Worm (Caenorhabditis elegans) whole organism, late embryonic: ENCODE measurements around the gene nex-2.

Experiments used
- C08G9.2 ChIP-seq: sonication (generic microtip); optimal IDR thresholded peaks from 2 replicates; lab custom pipeline; 2016; ENCODE audit warnings: mild to moderate bottlenecking, missing genetic modification characterization, moderate library complexity, missing compliant biosample characterization
- ahr-1 ChIP-seq: sonication (generic microtip); optimal IDR thresholded peaks from 2 replicates; lab custom pipeline; 2016; ENCODE audit warnings: missing genetic modification characterization, missing compliant biosample characterization
- ceh-18 ChIP-seq: sonication (generic microtip); optimal IDR thresholded peaks from 2 replicates; lab custom pipeline; 2016; ENCODE audit warnings: missing genetic modification characterization, missing compliant biosample characterization
- ceh-2 ChIP-seq: sonication (generic microtip); optimal IDR thresholded peaks from 2 replicates; lab custom pipeline; 2016; ENCODE audit warnings: missing genotype, missing genetic modification characterization, missing compliant biosample characterization
- ceh-22 ChIP-seq: sonication (generic microtip); optimal IDR thresholded peaks from 2 replicates; lab custom pipeline; 2017; ENCODE audit warnings: missing biosample characterization, missing genetic modification characterization
- ceh-31 ChIP-seq: sonication (generic microtip); optimal IDR thresholded peaks from 2 replicates; lab custom pipeline; 2016; ENCODE audit warnings: missing genetic modification characterization, missing compliant biosample characterization
- ceh-34 ChIP-seq: sonication (generic microtip); optimal IDR thresholded peaks from 2 replicates; lab custom pipeline; 2016; ENCODE audit warnings: mild to moderate bottlenecking, missing genetic modification characterization, missing compliant biosample characterization
- ceh-48 ChIP-seq: sonication (generic microtip); optimal IDR thresholded peaks from 2 replicates; lab custom pipeline; 2016; ENCODE audit warnings: missing genetic modification characterization, inconsistent platforms, missing compliant biosample characterization
- ceh-6 ChIP-seq: fragments of 200-800 bp; sonication (Bioruptor generic); optimal IDR thresholded peaks from 2 replicates; lab custom pipeline; 2018; ENCODE audit warnings: mild to moderate bottlenecking, missing genetic modification characterization, missing compliant biosample characterization
- che-1 ChIP-seq: sonication (generic microtip); optimal IDR thresholded peaks from 2 replicates; lab custom pipeline; 2016; ENCODE audit warnings: mild to moderate bottlenecking, missing genetic modification characterization, missing compliant biosample characterization
- dmd-4 ChIP-seq: sonication (generic microtip); optimal IDR thresholded peaks from 2 replicates; lab custom pipeline; 2016; ENCODE audit warnings: borderline replicate concordance, missing genetic modification characterization, missing compliant biosample characterization
- dve-1 ChIP-seq: sonication (generic microtip); optimal IDR thresholded peaks from 2 replicates; lab custom pipeline; 2017; ENCODE audit warnings: antibody characterized with exemption, mild to moderate bottlenecking, missing genetic modification characterization, missing compliant biosample characterization
- elt-2 ChIP-seq: sonication (generic microtip); optimal IDR thresholded peaks from 2 replicates; lab custom pipeline; 2016; ENCODE audit warnings: missing genetic modification reagents, missing genetic modification characterization, missing compliant biosample characterization
- ets-4 ChIP-seq: sonication (generic microtip); optimal IDR thresholded peaks from 2 replicates; lab custom pipeline; 2016; ENCODE audit warnings: missing genetic modification characterization, missing compliant biosample characterization
- fax-1 ChIP-seq: sonication (generic microtip); optimal IDR thresholded peaks from 2 replicates; lab custom pipeline; 2016; ENCODE audit warnings: missing genotype, missing genetic modification characterization, missing compliant biosample characterization
- gmeb-2 ChIP-seq: sonication (generic microtip); optimal IDR thresholded peaks from 2 replicates; lab custom pipeline; 2016; ENCODE audit warnings: missing genetic modification characterization, inconsistent platforms, missing compliant biosample characterization
- hlh-6 ChIP-seq: sonication (generic microtip); optimal IDR thresholded peaks from 2 replicates; lab custom pipeline; 2016; ENCODE audit warnings: missing genotype, missing genetic modification characterization, missing compliant biosample characterization
- hlh-8 ChIP-seq: sonication (generic microtip); optimal IDR thresholded peaks from 2 replicates; lab custom pipeline; 2016; ENCODE audit warnings: missing genotype, missing genetic modification characterization, missing compliant biosample characterization
- lin-11 ChIP-seq: fragments of 200-800 bp; sonication (Bioruptor generic); optimal IDR thresholded peaks from 2 replicates; lab custom pipeline; 2018; ENCODE audit warnings: mild to moderate bottlenecking, missing genetic modification characterization, missing compliant biosample characterization
- madf-2 ChIP-seq: sonication (generic microtip); optimal IDR thresholded peaks from 2 replicates; lab custom pipeline; 2017; ENCODE audit warnings: missing genetic modification characterization, missing compliant biosample characterization
- mec-3 ChIP-seq: sonication (generic microtip); optimal IDR thresholded peaks from 2 replicates; lab custom pipeline; 2016; ENCODE audit warnings: borderline replicate concordance, missing genetic modification characterization, missing compliant biosample characterization
- nfya-1 ChIP-seq: sonication (generic microtip); optimal IDR thresholded peaks from 2 replicates; lab custom pipeline; 2017; ENCODE audit warnings: missing genetic modification characterization, mild to moderate bottlenecking, missing compliant biosample characterization, antibody characterized with exemption, moderate library complexity
- odd-2 ChIP-seq: sonication (generic microtip); optimal IDR thresholded peaks from 2 replicates; lab custom pipeline; 2017; ENCODE audit warnings: antibody characterized with exemption, mild to moderate bottlenecking, missing genetic modification characterization, missing compliant biosample characterization
- pat-9 ChIP-seq: fragments of 200-800 bp; sonication (Bioruptor generic); optimal IDR thresholded peaks from 2 replicates; lab custom pipeline; 2018; ENCODE audit warnings: mild to moderate bottlenecking, missing genetic modification characterization, moderate library complexity, missing compliant biosample characterization
- pax-1 ChIP-seq: fragments of 150-350 bp; optimal IDR thresholded peaks from 2 replicates; lab custom pipeline; 2014; ENCODE audit warnings: missing biosample characterization, missing genetic modification characterization
- ref-2 ChIP-seq: sonication (generic microtip); optimal IDR thresholded peaks from 2 replicates; lab custom pipeline; 2016; ENCODE audit warnings: missing genetic modification characterization, missing compliant biosample characterization
- rnt-1 ChIP-seq: sonication (generic microtip); optimal IDR thresholded peaks from 2 replicates; lab custom pipeline; 2016; ENCODE audit warnings: missing genetic modification characterization, missing compliant biosample characterization
- sox-2 ChIP-seq: fragments of 200-800 bp; sonication (Bioruptor generic); IDR thresholded peaks from 2 replicates; pipeline ENCODE4 v1.3.6; 2022; ENCODE audit warnings: missing genetic modification reagents, missing genetic modification characterization, missing compliant biosample characterization
- tbx-7 ChIP-seq: sonication (generic microtip); optimal IDR thresholded peaks from 2 replicates; lab custom pipeline; 2016; ENCODE audit warnings: missing genotype, missing genetic modification characterization, missing compliant biosample characterization
- ttx-3 ChIP-seq: sonication (generic microtip); optimal IDR thresholded peaks from 2 replicates; lab custom pipeline; 2016; ENCODE audit warnings: missing genetic modification reagents, missing genetic modification characterization, missing compliant biosample characterization
- unc-3 ChIP-seq, 2 experiments: fragments of 200-800 bp in 1 of 2; sonication (Bioruptor generic) in 1 of 2; sonication (generic microtip) in 1 of 2; conservative IDR thresholded peaks in 1 of 2; optimal IDR thresholded peaks in 1 of 2; 2 replicates each; pipeline versions ENCODE4 v1.3.6 to Lab custom; 2016 to 2022; ENCODE audit warnings: missing compliant biosample characterization in 2 of 2, missing genetic modification characterization in 2 of 2, missing genetic modification reagents in 1 of 2
- unc-42 ChIP-seq: sonication (generic microtip); optimal IDR thresholded peaks from 2 replicates; lab custom pipeline; 2016; ENCODE audit warnings: missing genotype, missing genetic modification characterization, missing compliant biosample characterization
- unc-55 ChIP-seq: sonication (generic microtip); optimal IDR thresholded peaks from 2 replicates; lab custom pipeline; 2017; ENCODE audit warnings: missing biosample characterization, missing genetic modification reagents, missing genetic modification characterization
- unc-86 ChIP-seq: sonication (generic microtip); optimal IDR thresholded peaks from 2 replicates; lab custom pipeline; 2016; ENCODE audit warnings: missing genetic modification characterization, missing compliant biosample characterization
- ztf-16 ChIP-seq: sonication (generic microtip); optimal IDR thresholded peaks from 2 replicates; lab custom pipeline; 2017; ENCODE audit warnings: missing genetic modification characterization, missing compliant biosample characterization

nex-2 gene

DNA sequence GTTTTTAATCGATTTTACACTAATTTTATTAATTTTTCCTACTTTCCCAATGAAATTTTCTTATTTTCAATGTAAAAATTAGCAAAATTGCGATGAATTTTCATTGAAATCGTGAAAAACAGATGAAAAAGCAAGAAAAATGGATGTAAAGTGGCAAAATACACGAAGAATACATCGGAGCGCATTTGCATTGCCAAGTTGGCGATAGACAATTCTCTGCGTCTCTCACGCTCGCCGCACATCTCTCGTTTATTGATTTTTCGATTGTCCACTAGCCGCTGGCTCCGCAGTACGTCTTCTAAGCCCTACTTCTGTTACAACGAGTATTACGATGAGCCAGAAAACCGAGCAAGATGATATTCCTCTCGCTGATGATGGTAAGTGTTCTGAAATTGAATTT is 11.5 kb downstream of the nex-2 start, which contains the start of gene unc-69:
Gene unc-69 (plus strand): TSS at position 185 of the 400 bp plus-strand sequence.
- TF ChIP-seq dmd-4 (no peak), hlh-8 (tag; lab: Kevin White, UChicago) (no peak), unc-86 (no peak), fax-1 (no peak), rnt-1 (no peak), ztf-16 (tag; lab: Kevin White, UChicago) (no peak), ceh-6 (no peak), ceh-18 (tag; lab: Kevin White, UChicago) (peak; percentile 6), ceh-31 (tag; lab: Kevin White, UChicago) (peak; percentile 35), unc-42 (tag; lab: Kevin White, UChicago) (peak; percentile 51), nfya-1 (tag; lab: Kevin White, UChicago) (peak; percentile 75), dve-1 (tag; lab: Kevin White, UChicago) (peak; percentile 2), unc-55 (GFP tag; lab: Kevin White, UChicago) (peak; percentile 10), C08G9.2 (tag; lab: Kevin White, UChicago) (no peak), ceh-34 (tag; lab: Kevin White, UChicago) (peak; percentile 30), ref-2 (tag; lab: Kevin White, UChicago) (peak; percentile 30), ahr-1 (tag; lab: Kevin White, UChicago) (no peak), ets-4 (tag; lab: Kevin White, UChicago) (no peak), ceh-48 (tag; lab: Kevin White, UChicago) (peak; percentile 99)

DNA sequence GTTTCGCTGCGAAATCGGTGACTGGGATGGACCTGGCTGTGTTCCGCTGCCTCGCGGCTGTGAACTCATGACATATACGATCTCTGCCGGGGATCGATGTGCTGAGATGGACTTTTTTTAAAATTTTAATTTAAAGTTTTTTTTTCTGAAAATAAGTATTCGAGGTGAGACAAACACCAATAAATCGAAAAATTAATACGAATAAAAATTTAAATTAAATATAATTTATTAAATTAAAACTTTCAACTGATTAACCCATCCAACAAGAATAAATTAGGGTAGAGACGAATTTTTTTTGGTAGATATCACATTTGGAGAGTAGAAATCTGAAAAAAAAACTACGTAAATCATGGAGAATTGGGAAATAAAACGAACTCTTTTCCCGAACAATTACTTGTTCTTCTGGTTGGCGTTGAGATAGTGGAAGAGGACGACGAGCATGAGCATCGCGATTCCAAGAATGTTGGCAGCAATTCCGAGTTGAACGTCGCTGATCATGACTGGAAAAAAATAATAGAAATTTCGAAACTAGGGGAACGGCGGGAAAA is 12.1 kb downstream of the nex-2 start, which contains the start of the genes unc-50 and ostf-4:
Gene unc-50 (minus strand): TSS at position 101 of the 548 bp plus-strand sequence.
Gene ostf-4 (minus strand): TSS at position 498 of the 548 bp plus-strand sequence.
- no peak for TF ChIP-seq ceh-48 (tag; lab: Kevin White, UChicago)

DNA sequence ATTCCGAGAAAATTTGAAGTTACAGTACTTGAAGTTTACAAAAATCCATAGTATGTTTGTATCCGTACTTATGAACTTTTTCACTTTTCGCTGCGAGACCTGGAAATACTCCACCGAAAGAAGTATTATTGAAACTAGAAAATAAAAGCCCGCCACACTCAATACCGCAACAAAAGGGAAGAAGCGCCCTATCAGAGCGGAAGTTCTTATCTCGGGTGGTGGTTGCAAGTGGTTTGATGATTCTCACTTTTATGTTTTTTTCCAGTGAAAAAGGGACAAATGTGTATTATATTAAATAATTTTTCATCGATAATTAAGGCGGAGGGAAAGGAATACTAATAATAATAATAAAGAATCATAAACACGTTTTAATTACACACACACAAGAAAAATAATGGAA is 16.0 kb downstream of the nex-2 start:
- no peak for TF ChIP-seq tbx-7 (tag; lab: Kevin White, UChicago)
- no peak for TF ChIP-seq hlh-6 (tag; lab: Kevin White, UChicago)
- TF ChIP-seq elt-2 (tag; lab: Kevin White, UChicago): peak; percentile 39
- TF ChIP-seq sox-2 (GFP tag; lab: Robert Waterston, UW): no peak
- TF ChIP-seq ceh-2 (tag; lab: Kevin White, UChicago): no peak
- no peak for TF ChIP-seq lin-11 (tag; lab: Kevin White, UChicago)

DNA sequence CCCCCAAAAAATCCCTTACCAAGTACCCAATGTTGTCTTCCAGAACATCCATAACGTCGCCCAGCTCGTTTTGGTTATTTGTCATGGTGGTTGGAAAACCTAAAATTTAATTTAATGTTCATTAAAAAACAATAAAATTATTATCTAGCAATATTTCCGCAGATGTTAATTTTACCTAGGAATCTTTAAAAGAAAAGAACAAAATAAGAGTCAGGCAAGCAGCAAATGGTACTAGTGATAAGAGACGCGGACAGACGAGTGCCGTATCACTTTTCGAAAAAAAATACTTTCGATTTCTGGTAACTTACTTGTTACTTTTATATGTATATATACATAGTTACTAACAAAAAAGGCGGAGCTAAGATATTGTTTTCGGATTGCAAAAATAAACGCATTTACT is 19.2 kb downstream of the nex-2 start, which contains the start of gene T07A5.7:
Gene T07A5.7 (minus strand): TSS at position 101 of the 400 bp plus-strand sequence.
- TF ChIP-seq ceh-31 (tag; lab: Kevin White, UChicago) (no peak), madf-2 (no peak), che-1 (no peak), elt-2 (tag; lab: Kevin White, UChicago) (no peak), ttx-3 (no peak), pat-9 (tag; lab: Kevin White, UChicago) (no peak), ceh-34 (tag; lab: Kevin White, UChicago) (no peak), pax-1 (no peak)

DNA sequence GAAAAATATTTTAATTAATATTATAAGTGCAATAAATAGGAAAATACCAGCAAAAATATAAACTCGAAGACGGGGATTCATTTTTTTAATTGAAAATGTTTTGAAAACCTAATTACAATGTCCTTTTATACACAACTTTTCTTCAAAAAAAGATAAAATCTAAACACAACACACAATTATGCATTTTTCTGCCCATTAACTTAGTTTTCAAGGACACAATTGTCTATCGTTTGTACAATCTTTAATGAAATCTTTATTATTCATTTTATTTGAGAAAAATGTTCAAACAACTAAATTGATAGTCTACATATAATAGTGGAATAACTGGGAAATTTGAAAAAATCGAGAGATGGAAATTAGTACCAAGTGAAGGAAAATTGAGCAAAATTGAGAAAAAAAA is 24.2 kb downstream of the nex-2 start, which contains the start of gene T07A5.1:
Gene T07A5.1 (minus strand): TSS at position 149 of the 400 bp plus-strand sequence.
- TF ChIP-seq mec-3 (tag; lab: Kevin White, UChicago) (no peak), tbx-7 (tag; lab: Kevin White, UChicago) (no peak), ceh-48 (tag; lab: Kevin White, UChicago) (no peak), odd-2 (tag; lab: Kevin White, UChicago) (no peak), ceh-22 (tag; lab: Kevin White, UChicago) (no peak), unc-3 (GFP tag; conservative IDR thresholded peaks at IDR 0.05; lab: Robert Waterston, UW) (no peak), unc-3 (tag; optimal IDR thresholded peaks at IDR 0.05; lab: Kevin White, UChicago) (no peak), gmeb-2 (tag; lab: Kevin White, UChicago) (no peak)
